Fruit fly (Drosophila melanogaster): ENCODE results near the gene fuss.
A peak's percentile ranks its signal among the peaks of the same experiment; 100 is the strongest.

fuss gene

dm6 chr4:984755-985154, 6.5 kb upstream of the fuss start (continued):
- TF ChIP-seq tll (GFP tag; optimal IDR thresholded peaks at IDR 0.05) (peak in 1 of 2 experiments; percentile 84), Blimp-1 (GFP tag; optimal IDR thresholded peaks at IDR 0.05) (no peak), Myb (GFP tag; optimal IDR thresholded peaks at IDR 0.05) (no peak), gcm (GFP tag; optimal IDR thresholded peaks at IDR 0.05) (no peak)

DNA sequence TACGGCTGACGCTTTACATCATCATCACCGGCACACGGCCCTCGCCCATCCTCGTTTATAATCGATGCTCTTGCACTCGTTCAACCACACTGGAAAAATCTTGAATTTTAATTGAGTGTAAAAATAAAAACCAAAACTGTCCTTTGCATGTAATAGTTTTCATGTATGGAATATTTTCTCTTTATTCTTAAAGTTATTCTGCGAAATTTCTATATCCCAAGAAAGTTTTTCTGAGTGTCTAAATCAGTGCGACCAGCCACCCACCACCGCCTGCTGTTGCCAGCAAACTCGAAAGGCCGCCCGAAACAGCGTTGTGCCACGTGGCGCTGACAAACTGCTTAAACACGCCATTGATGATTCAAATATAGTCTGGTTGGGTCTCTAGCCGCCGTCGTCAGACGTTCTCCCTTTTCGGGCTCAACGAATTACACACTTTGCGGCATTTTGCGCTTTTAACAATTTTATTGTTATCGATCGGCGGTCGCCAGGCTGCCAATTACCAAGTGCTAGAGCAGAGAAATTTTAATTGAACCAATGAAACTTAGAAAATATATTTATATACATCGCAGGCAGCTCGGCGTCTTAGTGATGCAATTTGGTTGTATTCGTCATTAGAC, 4.6 kb upstream of the fuss start:
- TF ChIP-seq kni (GFP tag; optimal IDR thresholded peaks at IDR 0.05) (peak; percentile 5), H15 (GFP tag; IDR thresholded peaks at IDR 0.05) (no peak; the same call in 1 of the 3 replicates), dm (GFP tag; optimal IDR thresholded peaks at IDR 0.05) (peak; percentile 55), CG3995 (GFP tag; optimal IDR thresholded peaks at IDR 0.05) (no peak), CG11247 (GFP tag; IDR thresholded peaks at IDR 0.05) (no peak; the same call in 1 of the 2 replicates), PHDP (tag; optimal IDR thresholded peaks at IDR 0.05) (peak; percentile 77), ftz-f1 (GFP tag; optimal IDR thresholded peaks at IDR 0.05) (no peak), sens (GFP tag) (peak; percentile 98), corto (GFP tag; optimal IDR thresholded peaks at IDR 0.05) (no peak), CG13624 (GFP tag; optimal IDR thresholded peaks at IDR 0.05) (peak; percentile 66), ap (GFP tag; IDR thresholded peaks at IDR 0.05) (no peak; the same call in 1 of the 2 replicates), rib (GFP tag; IDR thresholded peaks at IDR 0.05) (no peak), CG15479 (GFP tag; optimal IDR thresholded peaks at IDR 0.05) (peak; percentile 28), sens-2 (GFP tag; IDR thresholded peaks at IDR 0.05) (no peak; the same call in 1 of the 2 replicates), Dip3 (GFP tag; optimal IDR thresholded peaks at IDR 0.05) (no peak), cato (GFP tag; optimal IDR thresholded peaks at IDR 0.05; ENCODE audit: borderline replicate concordance) (no peak), ato (GFP tag; IDR thresholded peaks at IDR 0.05; ENCODE audit: partially characterized antibody) (no peak), CG9797 (GFP tag; optimal IDR thresholded peaks at IDR 0.05) (no peak), Doc2 (GFP tag; IDR thresholded peaks at IDR 0.05) (no peak), tap (tag; optimal IDR thresholded peaks at IDR 0.05) (peak; percentile 71), kah (GFP tag; optimal IDR thresholded peaks at IDR 0.05) (no peak), CG7357 (GFP tag; IDR thresholded peaks at IDR 0.05) (peak; percentile 44; the same call in 1 of the 3 replicates), CG6791 (GFP tag; IDR thresholded peaks at IDR 0.05; ENCODE audit: partially characterized antibody) (no peak), CG2875 (GFP tag; optimal IDR thresholded peaks at IDR 0.05) (peak; percentile 79), br (optimal IDR thresholded peaks at IDR 0.05) (no peak), CG2199 (GFP tag; IDR thresholded peaks at IDR 0.05) (peak; percentile 77; the same call in 1 of the 3 replicates), CG15514 (GFP tag; optimal IDR thresholded peaks at IDR 0.05) (peak; percentile 35), Trl (optimal IDR thresholded peaks at IDR 0.05) (no peak), Trl (GFP tag; optimal IDR thresholded peaks at IDR 0.05) (peak; percentile 82), CG16813 (GFP tag; IDR thresholded peaks at IDR 0.05; ENCODE audit: partially characterized antibody) (no peak), CG6813 (GFP tag; optimal IDR thresholded peaks at IDR 0.05) (peak; percentile 53), nau (GFP tag; optimal IDR thresholded peaks at IDR 0.05) (peak; percentile 51), Neu2 (GFP tag; optimal IDR thresholded peaks at IDR 0.05; ENCODE audit: borderline replicate concordance) (no peak), CG5245 (GFP tag; optimal IDR thresholded peaks at IDR 0.05) (peak; percentile 72), Nf-YA (GFP tag; IDR thresholded peaks at IDR 0.05) (peak; percentile 62), CG12236 (GFP tag; optimal IDR thresholded peaks at IDR 0.05) (peak; percentile 10), CG2129 (GFP tag; IDR thresholded peaks at IDR 0.05; ENCODE audit: partially characterized antibody) (no peak), CG13424 (tag; optimal IDR thresholded peaks at IDR 0.05) (peak; percentile 62), slbo (GFP tag; IDR thresholded peaks at IDR 0.05) (no peak), CG7271 (tag; optimal IDR thresholded peaks at IDR 0.05) (no peak), CG6689 (GFP tag; IDR thresholded peaks at IDR 0.05) (no peak; the same call in 1 of the 2 replicates), CG10267 (tag; optimal IDR thresholded peaks at IDR 0.05) (peak; percentile 78), Med (GFP tag) (peak; percentile 91), onecut (GFP tag; IDR thresholded peaks at IDR 0.05) (peak; percentile 77)
